Worm (Caenorhabditis elegans): ENCODE data around the gene ZK686.6.

DNA sequence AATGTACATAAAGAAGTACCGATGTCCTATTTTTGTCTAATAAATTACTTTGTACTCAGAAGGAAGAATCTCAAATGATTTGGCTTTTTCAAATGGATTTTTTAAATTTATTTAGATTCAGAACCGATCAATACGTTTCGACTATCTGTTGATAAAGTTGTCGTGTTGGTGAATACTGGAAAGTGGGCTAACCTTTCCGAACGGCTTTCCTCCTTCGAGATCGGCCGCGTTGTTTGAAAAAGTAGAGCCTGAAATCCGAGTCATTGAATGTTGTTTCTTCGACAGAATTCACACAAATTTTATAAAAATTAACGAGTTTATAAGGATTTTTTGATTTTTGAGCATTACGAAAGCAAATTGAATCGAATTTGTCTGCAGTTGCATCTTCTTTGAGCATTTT is 990 bp upstream of the ZK686.6 start:
- no peak for TF ChIP-seq lsy-2 (tag; optimal IDR thresholded peaks at IDR 0.05)
- TF ChIP-seq unc-62 (GFP tag; optimal IDR thresholded peaks at IDR 0.05): no peak
